Worm (Caenorhabditis elegans) whole organism, early embryonic: ENCODE measurements around the gene csn-3.

Source experiments
- B0310.2 ChIP-seq: sonication (generic microtip); optimal IDR thresholded peaks from 2 replicates; lab custom pipeline; 2016; ENCODE audit warnings: mild to moderate bottlenecking, missing genetic modification characterization, missing compliant biosample characterization
- F13C5.2 ChIP-seq: sonication (generic microtip); optimal IDR thresholded peaks from 2 replicates; lab custom pipeline; 2017; ENCODE audit warnings: mild to moderate bottlenecking, missing genetic modification characterization, inconsistent platforms, missing compliant biosample characterization
- aly-1 ChIP-seq: sonication (generic microtip); optimal IDR thresholded peaks from 2 replicates; lab custom pipeline; 2016; ENCODE audit warnings: missing genetic modification characterization, missing compliant biosample characterization
- ama-1 ChIP-seq: fragments of 150-350 bp; optimal IDR thresholded peaks from 2 replicates; lab custom pipeline; 2014
- ceh-13 ChIP-seq: fragments of 200-800 bp; sonication (Bioruptor generic); optimal IDR thresholded peaks from 2 replicates; lab custom pipeline; 2018; ENCODE audit warnings: mild to moderate bottlenecking, missing genetic modification characterization, missing compliant biosample characterization
- ceh-36 ChIP-seq: sonication (generic microtip); optimal IDR thresholded peaks from 2 replicates; lab custom pipeline; 2016; ENCODE audit warnings: missing genetic modification characterization, inconsistent platforms, missing compliant biosample characterization
- ets-7 ChIP-seq: sonication (generic microtip); optimal IDR thresholded peaks from 2 replicates; lab custom pipeline; 2016; ENCODE audit warnings: missing genotype, missing genetic modification characterization, missing compliant biosample characterization
- flt-1 ChIP-seq: fragments of 200-800 bp; sonication (Bioruptor generic); IDR thresholded peaks from 2 replicates; pipeline ENCODE4 v1.3.6; 2022; ENCODE audit warnings: missing genetic modification characterization, missing compliant biosample characterization
- hmbx-1 ChIP-seq: sonication (generic microtip); optimal IDR thresholded peaks from 2 replicates; lab custom pipeline; 2016; ENCODE audit warnings: mild to moderate bottlenecking, missing genetic modification characterization, missing compliant biosample characterization
- hmg-4 ChIP-seq: fragments of 200-800 bp; sonication (Bioruptor generic); optimal IDR thresholded peaks from 2 replicates; lab custom pipeline; 2018; ENCODE audit warnings: mild to moderate bottlenecking, missing genetic modification characterization, missing compliant biosample characterization
- hnd-1 ChIP-seq: sonication (generic microtip); optimal IDR thresholded peaks from 2 replicates; lab custom pipeline; 2016; ENCODE audit warnings: missing genetic modification characterization, missing compliant biosample characterization
- pes-1 ChIP-seq: fragments of 200-800 bp; sonication (Bioruptor generic); IDR thresholded peaks from 2 replicates; pipeline ENCODE4 v1.3.6; 2022; ENCODE audit warnings: missing genetic modification reagents, missing genetic modification characterization, missing compliant biosample characterization
- scrt-1 ChIP-seq: fragments of 200-800 bp; sonication (Bioruptor generic); IDR thresholded peaks from 2 replicates; pipeline ENCODE4 v1.3.6; 2022; ENCODE audit warnings: missing genetic modification characterization, missing compliant biosample characterization
- sea-1 ChIP-seq: fragments of 200-800 bp; sonication (Bioruptor generic); conservative IDR thresholded peaks from 2 replicates; pipeline ENCODE4 v1.3.6; 2022; ENCODE audit warnings: missing genetic modification characterization, missing compliant biosample characterization
- tbx-11 ChIP-seq: fragments of 200-800 bp; sonication (Bioruptor generic); IDR thresholded peaks from 2 replicates; pipeline ENCODE4 v1.3.6; 2022; ENCODE audit warnings: missing genetic modification characterization, missing compliant biosample characterization
- tbx-37 ChIP-seq: fragments of 200-800 bp; sonication (Bioruptor generic); conservative IDR thresholded peaks from 2 replicates; pipeline ENCODE4 v1.3.6; 2022; ENCODE audit warnings: missing genetic modification reagents, missing genetic modification characterization, missing compliant biosample characterization
- tra-4 ChIP-seq: sonication (generic microtip); optimal IDR thresholded peaks from 2 replicates; lab custom pipeline; 2017; ENCODE audit warnings: missing genetic modification characterization, missing compliant biosample characterization

Gene csn-3

ce11 chrIV:194442-194841 lies at the start of gene csn-3:
TSS of gene csn-3 (plus strand) at chrIV:194742.
- TF ChIP-seq pes-1 (GFP tag; lab: Robert Waterston, UW) = no peak
- no peak for TF ChIP-seq aly-1 (tag; lab: Kevin White, UChicago)
- no peak for TF ChIP-seq sea-1 (GFP tag; lab: Robert Waterston, UW)

DNA sequence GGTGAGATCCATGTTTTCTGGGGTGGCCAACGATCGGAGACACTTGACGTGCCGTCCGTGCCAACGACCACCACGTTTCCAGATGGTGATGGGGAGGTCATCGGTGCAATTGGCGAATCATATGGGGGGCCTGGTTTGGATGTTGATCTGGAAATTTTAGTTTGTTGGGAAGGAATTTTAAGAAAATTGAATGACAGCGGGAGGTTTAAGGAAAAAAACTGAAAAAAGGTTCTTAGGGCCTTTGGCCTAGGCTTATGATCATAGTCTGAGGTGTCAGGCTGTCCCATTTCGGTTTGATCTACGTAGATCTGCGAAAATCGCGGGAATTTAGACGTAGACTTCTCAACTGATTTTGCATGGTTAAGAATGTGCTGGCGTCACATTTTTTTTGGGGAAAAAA lies 46.7 kb upstream of the csn-3 start, which contains the start of gene col-99:
Gene col-99 (minus strand): TSS at position 101 of the 400 bp plus-strand sequence.
- TF ChIP-seq ets-7 (tag; lab: Kevin White, UChicago) (no peak), ceh-36 (no peak), F13C5.2 (no peak), tra-4 (tag; lab: Kevin White, UChicago) (no peak), scrt-1 (no peak), pes-1 (GFP tag; lab: Robert Waterston, UW) (no peak), aly-1 (tag; lab: Kevin White, UChicago) (no peak), sea-1 (GFP tag; lab: Robert Waterston, UW) (no peak), flt-1 (GFP tag; lab: Robert Waterston, UW) (no peak), hmg-4 (no peak), ceh-13 (GFP tag; lab: Kevin White, UChicago) (no peak)

ce11 chrIV:148756-149155 lies 45.8 kb upstream of the csn-3 start:
- no peak for TF ChIP-seq ama-1 (lab: Kevin White, UChicago)
- TF ChIP-seq hmbx-1 = no peak
- TF ChIP-seq flt-1 (GFP tag; lab: Robert Waterston, UW) = no peak
- no peak for TF ChIP-seq tra-4 (tag; lab: Kevin White, UChicago)
- no peak for TF ChIP-seq B0310.2 (tag; lab: Kevin White, UChicago)
- no peak for TF ChIP-seq hnd-1 (tag; lab: Kevin White, UChicago)
- no peak for TF ChIP-seq hmg-4
- no peak for TF ChIP-seq tbx-37 (GFP tag; lab: Robert Waterston, UW)
- TF ChIP-seq ceh-36 = no peak

DNA sequence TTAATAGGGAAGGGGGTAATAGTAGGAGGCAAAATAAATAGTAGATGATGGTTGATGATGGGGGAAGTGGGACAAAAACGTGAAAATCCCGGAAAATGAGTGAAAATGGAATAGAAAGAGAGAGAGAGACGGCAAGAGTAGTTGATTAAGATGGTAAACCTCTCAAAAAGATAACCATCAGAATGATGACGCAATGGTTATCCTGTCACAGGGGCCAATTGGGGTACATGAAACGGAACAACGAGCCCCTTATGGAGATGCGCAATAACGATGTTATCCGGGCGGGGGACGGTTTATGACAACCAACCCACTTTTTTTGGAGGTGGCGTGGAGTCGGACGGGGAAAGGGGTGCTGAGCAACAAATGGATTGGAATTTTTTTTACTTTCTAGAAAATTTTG lies 44.7 kb upstream of the csn-3 start:
- TF ChIP-seq hmbx-1 (no peak), tra-4 (tag; lab: Kevin White, UChicago) (no peak), ets-7 (tag; lab: Kevin White, UChicago) (no peak), ceh-36 (no peak), hmg-4 (no peak), tbx-11 (GFP tag; lab: Robert Waterston, UW) (no peak), scrt-1 (no peak), pes-1 (GFP tag; lab: Robert Waterston, UW) (no peak), ama-1 (lab: Kevin White, UChicago) (no peak), aly-1 (tag; lab: Kevin White, UChicago) (no peak), sea-1 (GFP tag; lab: Robert Waterston, UW) (no peak)

DNA sequence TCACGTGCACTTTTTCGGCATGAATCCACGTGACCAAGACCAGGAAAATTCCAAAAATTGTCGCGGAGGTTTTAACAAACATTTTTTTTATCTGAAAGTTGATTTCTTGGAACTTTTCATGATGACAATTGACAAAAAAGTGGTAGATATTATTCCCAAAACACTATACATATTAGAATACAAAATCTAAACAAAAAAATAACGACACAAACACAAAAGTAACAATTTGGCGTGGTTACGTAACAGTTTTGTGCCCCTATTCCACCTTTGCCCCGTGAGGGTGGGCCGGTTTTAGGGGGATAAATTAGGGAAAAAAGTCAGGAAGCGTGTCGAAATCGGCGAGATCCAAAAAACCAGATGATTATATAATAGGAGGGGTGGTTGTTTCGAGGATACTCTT lies 36.7 kb upstream of the csn-3 start, which contains the start of gene gegf-1:
Gene gegf-1 (minus strand): TSS at position 101 of the 400 bp plus-strand sequence.
- TF ChIP-seq pes-1 (GFP tag; lab: Robert Waterston, UW) = no peak
- TF ChIP-seq ets-7 (tag; lab: Kevin White, UChicago) = no peak
- no peak for TF ChIP-seq tra-4 (tag; lab: Kevin White, UChicago)
- TF ChIP-seq ama-1 (lab: Kevin White, UChicago) = no peak
- no peak for TF ChIP-seq B0310.2 (tag; lab: Kevin White, UChicago)
- TF ChIP-seq hnd-1 (tag; lab: Kevin White, UChicago) = no peak
- TF ChIP-seq hmg-4 = no peak
- TF ChIP-seq sea-1 (GFP tag; lab: Robert Waterston, UW) = no peak
- no peak for TF ChIP-seq tbx-37 (GFP tag; lab: Robert Waterston, UW)
- no peak for TF ChIP-seq tbx-11 (GFP tag; lab: Robert Waterston, UW)
- no peak for TF ChIP-seq ceh-36
- TF ChIP-seq aly-1 (tag; lab: Kevin White, UChicago) = no peak
- no peak for TF ChIP-seq ceh-13 (GFP tag; lab: Kevin White, UChicago)
- TF ChIP-seq F13C5.2 = no peak
- no peak for TF ChIP-seq hmbx-1

DNA sequence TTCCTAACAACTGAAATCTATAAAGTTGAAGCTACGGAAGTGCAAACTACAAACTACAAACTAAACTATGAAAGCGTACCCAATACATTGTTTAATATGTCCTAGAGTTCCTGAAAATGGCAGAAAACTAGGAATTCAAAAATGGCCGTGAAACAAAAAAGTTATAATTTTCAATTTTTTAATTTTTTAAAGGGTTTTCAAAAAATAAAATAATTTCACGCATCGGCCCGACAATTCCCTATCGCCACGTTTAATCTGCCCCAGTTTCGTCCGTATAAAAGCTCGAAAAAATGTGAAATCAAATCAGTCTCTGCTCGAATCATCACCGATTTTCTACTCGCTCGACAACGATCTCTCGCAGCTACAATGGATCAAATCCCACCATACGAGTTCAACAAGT lies 35.9 kb upstream of the csn-3 start, which contains the start of gene Y38C1AA.7:
Gene Y38C1AA.7 (plus strand): TSS at position 301 of the 400 bp plus-strand sequence.
- TF ChIP-seq hmbx-1 (no peak), hmg-4 (no peak), tbx-11 (GFP tag; lab: Robert Waterston, UW) (no peak), scrt-1 (no peak), ceh-36 (no peak), tbx-37 (GFP tag; lab: Robert Waterston, UW) (no peak), B0310.2 (tag; lab: Kevin White, UChicago) (no peak), ets-7 (tag; lab: Kevin White, UChicago) (no peak), aly-1 (tag; lab: Kevin White, UChicago) (no peak), ama-1 (lab: Kevin White, UChicago) (no peak), tra-4 (tag; lab: Kevin White, UChicago) (no peak)

- TF ChIP-seq flt-1 (GFP tag; lab: Robert Waterston, UW) = no peak
- TF ChIP-seq aly-1 (tag; lab: Kevin White, UChicago) = no peak
- TF ChIP-seq sea-1 (GFP tag; lab: Robert Waterston, UW) = no peak
- no peak for TF ChIP-seq hmbx-1
- TF ChIP-seq B0310.2 (tag; lab: Kevin White, UChicago) = no peak
- TF ChIP-seq tra-4 (tag; lab: Kevin White, UChicago) = no peak
- no peak for TF ChIP-seq ceh-36
- no peak for TF ChIP-seq hnd-1 (tag; lab: Kevin White, UChicago)
- no peak for TF ChIP-seq tbx-11 (GFP tag; lab: Robert Waterston, UW)
- no peak for TF ChIP-seq pes-1 (GFP tag; lab: Robert Waterston, UW)
- no peak for TF ChIP-seq hmg-4
- TF ChIP-seq F13C5.2 = no peak
- no peak for TF ChIP-seq tbx-37 (GFP tag; lab: Robert Waterston, UW)
- no peak for TF ChIP-seq ama-1 (lab: Kevin White, UChicago)
- no peak for TF ChIP-seq ets-7 (tag; lab: Kevin White, UChicago)
- no peak for TF ChIP-seq ceh-13 (GFP tag; lab: Kevin White, UChicago)
Measured at ce11 chrIV:159864-160263, 34.7 kb upstream of the csn-3 start, which contains the start of gene Y38C1AA.19. TSS of gene Y38C1AA.19 (plus strand) at chrIV:160164.
